Worm (Caenorhabditis elegans) whole organism, L4 larva: ENCODE data around the gene F10A3.11.

Source experiments
- F49E8.2 ChIP-seq: sonication (generic microtip); optimal IDR thresholded peaks from 2 replicates; lab custom pipeline; 2016; ENCODE audit warnings: missing compliant biosample characterization, mild to moderate bottlenecking, missing genetic modification characterization, borderline replicate concordance
- arid-1 ChIP-seq: fragments of 200-800 bp; sonication (Bioruptor generic); conservative IDR thresholded peaks from 2 replicates; pipeline ENCODE4 v1.3.6; 2022; ENCODE audit warnings: missing genetic modification reagents, missing genetic modification characterization, missing compliant biosample characterization
- ces-1 ChIP-seq: fragments of 150-350 bp; sonication (generic microtip); optimal IDR thresholded peaks from 4 replicates; lab custom pipeline; 2014; ENCODE audit warnings: missing biosample characterization, missing genetic modification reagents, missing genetic modification characterization
- cey-2 ChIP-seq: sonication (generic microtip); optimal IDR thresholded peaks from 3 replicates; lab custom pipeline; 2017; ENCODE audit warnings: missing genetic modification characterization, mild to moderate bottlenecking, missing compliant biosample characterization, antibody characterized with exemption, borderline replicate concordance; ENCODE audit not compliant: insufficient read depth
- fos-1 ChIP-seq: fragments of 150-350 bp; optimal IDR thresholded peaks from 2 replicates; lab custom pipeline; 2014; ENCODE audit warnings: missing biosample characterization, missing genetic modification characterization
- lsy-2 ChIP-seq, 2 experiments: fragments of 150-350 bp in 1 of 2; sonication (generic microtip) in 1 of 2; optimal IDR thresholded peaks; 2 replicates each; lab custom pipeline; 2014 to 2017; ENCODE audit warnings: missing biosample characterization in 2 of 2, missing genetic modification characterization in 2 of 2

DNA sequence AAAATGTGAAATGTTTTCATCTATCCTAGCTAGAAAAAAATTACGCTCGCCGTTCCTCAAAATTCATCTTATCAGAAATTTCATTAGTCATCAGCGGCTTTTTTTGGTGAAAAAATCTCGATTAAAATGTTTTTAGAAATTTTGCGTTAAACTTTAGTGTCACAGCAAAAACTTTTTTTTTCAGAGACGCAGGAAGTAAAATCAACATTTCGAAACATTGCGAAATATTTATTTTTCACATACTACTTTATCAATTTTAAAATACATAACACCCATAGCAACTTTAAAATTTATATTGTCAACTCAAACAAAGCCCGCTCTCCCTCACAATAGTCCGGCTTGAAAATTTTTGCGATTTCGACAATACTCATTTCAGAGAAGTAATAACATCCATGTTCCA lies 30.3 kb upstream of the F10A3.11 start:
- TF ChIP-seq F49E8.2 (no peak), ces-1 (GFP tag; lab: Kevin White, UChicago) (no peak), lsy-2 (tag; optimal IDR thresholded peaks at IDR 0.05; lab: Kevin White, UChicago) (no peak), fos-1 (tag; lab: Kevin White, UChicago) (no peak), arid-1 (GFP tag; lab: Robert Waterston, UW) (no peak), cey-2 (tag; lab: Kevin White, UChicago) (no peak)
